Worm (Caenorhabditis elegans) whole organism, L2 larva: ENCODE results near the gene hst-3.2.

Experiments
- C34F6.9 ChIP-seq: fragments of 150-350 bp; optimal IDR thresholded peaks from 2 replicates; lab custom pipeline; 2014; ENCODE audit warnings: missing biosample characterization, missing genetic modification characterization
- F13H6.1 ChIP-seq: sonication (generic microtip); optimal IDR thresholded peaks from 2 replicates; lab custom pipeline; 2016; ENCODE audit warnings: missing genetic modification characterization, missing compliant biosample characterization
- R02D3.7 ChIP-seq: fragments of 150-350 bp; optimal IDR thresholded peaks from 2 replicates; lab custom pipeline; 2014; ENCODE audit warnings: missing biosample characterization, missing genetic modification characterization
- Y55F3AM.14 ChIP-seq: fragments of 200-800 bp; sonication (Bioruptor generic); optimal IDR thresholded peaks from 2 replicates; lab custom pipeline; 2018; ENCODE audit warnings: mild to moderate bottlenecking, missing genetic modification characterization, missing compliant biosample characterization
- ZK546.5 ChIP-seq: sonication (generic microtip); optimal IDR thresholded peaks from 2 replicates; lab custom pipeline; 2017; ENCODE audit warnings: missing biosample characterization, missing genetic modification characterization
- aly-2 ChIP-seq: fragments of 150-350 bp; optimal IDR thresholded peaks from 2 replicates; lab custom pipeline; 2014; ENCODE audit warnings: missing biosample characterization, missing genetic modification characterization
- ama-1 ChIP-seq: fragments of 150-350 bp; optimal IDR thresholded peaks from 2 replicates; lab custom pipeline; 2018; ENCODE audit warnings: inconsistent platforms
- crh-2 ChIP-seq: sonication (generic microtip); optimal IDR thresholded peaks from 2 replicates; lab custom pipeline; 2017; ENCODE audit warnings: missing biosample characterization, missing genetic modification characterization
- dmd-4 ChIP-seq: sonication (generic microtip); optimal IDR thresholded peaks from 2 replicates; lab custom pipeline; 2017; ENCODE audit warnings: missing biosample characterization, missing genetic modification characterization
- egl-27 ChIP-seq: sonication (generic microtip); optimal IDR thresholded peaks from 3 replicates; lab custom pipeline; 2017; ENCODE audit warnings: missing biosample characterization, missing genetic modification reagents, missing genetic modification characterization
- elt-3 ChIP-seq: sonication (generic microtip); optimal IDR thresholded peaks from 2 replicates; lab custom pipeline; 2017; ENCODE audit warnings: missing biosample characterization, missing genetic modification characterization
- fos-1 ChIP-seq: fragments of 150-350 bp; optimal IDR thresholded peaks from 2 replicates; lab custom pipeline; 2014; ENCODE audit warnings: missing biosample characterization, missing genetic modification characterization
- lin-11 ChIP-seq: fragments of 150-350 bp; sonication (generic microtip); optimal IDR thresholded peaks from 2 replicates; lab custom pipeline; 2014; ENCODE audit warnings: missing biosample characterization, missing genetic modification characterization, inconsistent platforms, mixed read lengths
- lin-13 ChIP-seq: fragments of 150-350 bp; optimal IDR thresholded peaks from 2 replicates; lab custom pipeline; 2014; ENCODE audit warnings: missing biosample characterization, missing genetic modification reagents, missing genetic modification characterization
- lin-39 ChIP-seq: fragments of 150-350 bp; optimal IDR thresholded peaks from 2 replicates; lab custom pipeline; 2014; ENCODE audit warnings: missing biosample characterization, missing genetic modification reagents, missing genetic modification characterization
- lsy-2 ChIP-seq, 2 experiments: fragments of 150-350 bp in 1 of 2; sonication (generic microtip) in 1 of 2; optimal IDR thresholded peaks; 2 replicates each; lab custom pipeline; 2014 to 2017; ENCODE audit warnings: missing biosample characterization in 2 of 2, missing genetic modification characterization in 2 of 2
- mbf-1 ChIP-seq: sonication (generic microtip); optimal IDR thresholded peaks from 2 replicates; lab custom pipeline; 2017; ENCODE audit warnings: missing biosample characterization, missing genetic modification characterization
- mdl-1 ChIP-seq, 2 experiments: fragments of 150-350 bp in 1 of 2; sonication (generic microtip) in 1 of 2; optimal IDR thresholded peaks; 2 replicates each; lab custom pipeline; 2017; ENCODE audit warnings: missing biosample characterization in 2 of 2, missing genetic modification characterization in 2 of 2
- nhr-10 ChIP-seq: sonication (generic microtip); optimal IDR thresholded peaks from 2 replicates; lab custom pipeline; 2017; ENCODE audit warnings: missing biosample characterization, missing genetic modification characterization
- nhr-11 ChIP-seq: fragments of 150-350 bp; optimal IDR thresholded peaks from 2 replicates; lab custom pipeline; 2014; ENCODE audit warnings: missing biosample characterization, missing genetic modification characterization
- nhr-129 ChIP-seq: fragments of 150-350 bp; optimal IDR thresholded peaks from 2 replicates; lab custom pipeline; 2014; ENCODE audit warnings: missing biosample characterization, missing genetic modification characterization
- nhr-23 ChIP-seq: fragments of 150-350 bp; optimal IDR thresholded peaks from 2 replicates; lab custom pipeline; 2014; ENCODE audit warnings: missing biosample characterization, missing genetic modification reagents, missing genetic modification characterization
- nhr-237 ChIP-seq: fragments of 150-350 bp; optimal IDR thresholded peaks from 2 replicates; lab custom pipeline; 2014; ENCODE audit warnings: missing biosample characterization, missing genetic modification characterization
- nhr-25 ChIP-seq: fragments of 150-350 bp; sonication (generic microtip); optimal IDR thresholded peaks from 3 replicates; lab custom pipeline; 2014; ENCODE audit warnings: missing biosample characterization, missing genetic modification characterization
- nhr-6 ChIP-seq: fragments of 150-350 bp; optimal IDR thresholded peaks from 2 replicates; lab custom pipeline; 2014; ENCODE audit warnings: missing biosample characterization, missing genetic modification characterization
- nhr-77 ChIP-seq: fragments of 150-350 bp; optimal IDR thresholded peaks from 2 replicates; lab custom pipeline; 2014; ENCODE audit warnings: missing biosample characterization, missing genetic modification characterization
- sem-4 ChIP-seq: fragments of 150-350 bp; optimal IDR thresholded peaks from 2 replicates; lab custom pipeline; 2014; ENCODE audit warnings: missing biosample characterization, missing genetic modification reagents, missing genetic modification characterization
- skn-1 ChIP-seq: sonication (generic microtip); optimal IDR thresholded peaks from 2 replicates; lab custom pipeline; 2017; ENCODE audit warnings: missing biosample characterization, missing genetic modification characterization
- sma-3 ChIP-seq: sonication (generic microtip); optimal IDR thresholded peaks from 2 replicates; lab custom pipeline; 2016; ENCODE audit warnings: missing genetic modification reagents, missing genetic modification characterization, missing compliant biosample characterization
- unc-39 ChIP-seq: fragments of 150-350 bp; optimal IDR thresholded peaks from 2 replicates; lab custom pipeline; 2014; ENCODE audit warnings: missing biosample characterization, missing genetic modification characterization
- unc-62 ChIP-seq: fragments of 150-350 bp; optimal IDR thresholded peaks from 2 replicates; lab custom pipeline; 2014; ENCODE audit warnings: missing biosample characterization, missing genetic modification reagents, missing genetic modification characterization
- zag-1 ChIP-seq: fragments of 150-350 bp; optimal IDR thresholded peaks from 2 replicates; lab custom pipeline; 2014; ENCODE audit warnings: missing biosample characterization, missing genetic modification characterization
- ztf-11 ChIP-seq: sonication (generic microtip); optimal IDR thresholded peaks from 2 replicates; lab custom pipeline; 2017; ENCODE audit warnings: missing biosample characterization, missing genetic modification characterization
- ztf-4 ChIP-seq: fragments of 150-350 bp; optimal IDR thresholded peaks from 2 replicates; lab custom pipeline; 2014; ENCODE audit warnings: missing biosample characterization, missing genetic modification characterization

hst-3.2 gene

DNA sequence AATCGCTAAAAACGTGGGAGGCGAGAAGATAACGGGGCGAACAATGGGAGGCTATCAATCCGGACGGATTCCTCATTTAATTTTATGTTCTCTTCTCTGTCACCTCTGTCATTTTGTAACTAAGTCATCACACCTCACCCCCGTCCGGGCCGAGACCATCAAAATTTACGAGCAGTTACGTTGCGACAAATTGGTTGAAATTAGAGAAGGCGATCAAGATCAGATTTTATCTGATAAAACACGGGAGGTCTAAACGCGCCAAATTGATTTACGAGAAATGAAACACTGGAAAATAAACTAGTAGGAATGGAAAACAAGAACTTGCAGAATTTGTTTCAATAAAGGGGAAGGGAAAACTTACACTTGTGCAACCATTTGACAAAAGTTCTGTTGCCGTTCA is 4.3 kb upstream of the hst-3.2 start:
- no peak for TF ChIP-seq crh-2
- TF ChIP-seq nhr-77 (tag; lab: Kevin White, UChicago): no peak
- TF ChIP-seq sma-3 (GFP tag; lab: Kevin White, UChicago): no peak
- TF ChIP-seq ZK546.5 (tag; lab: Kevin White, UChicago): no peak
- TF ChIP-seq lin-13 (GFP tag; lab: Kevin White, UChicago): no peak
- TF ChIP-seq ama-1 (lab: Kevin White, UChicago): no peak
- TF ChIP-seq nhr-11 (tag; lab: Kevin White, UChicago): no peak
- no peak for TF ChIP-seq Y55F3AM.14 (GFP tag; lab: Kevin White, UChicago)
- TF ChIP-seq fos-1 (tag; lab: Kevin White, UChicago): no peak
- no peak for TF ChIP-seq lsy-2 (tag; optimal IDR thresholded peaks at IDR 0.05; lab: Kevin White, UChicago)
- TF ChIP-seq nhr-6: no peak
- TF ChIP-seq egl-27: no peak
- TF ChIP-seq lin-39 (tag; lab: Kevin White, UChicago): no peak
- TF ChIP-seq zag-1 (tag; lab: Kevin White, UChicago): no peak
- no peak for TF ChIP-seq nhr-25

DNA sequence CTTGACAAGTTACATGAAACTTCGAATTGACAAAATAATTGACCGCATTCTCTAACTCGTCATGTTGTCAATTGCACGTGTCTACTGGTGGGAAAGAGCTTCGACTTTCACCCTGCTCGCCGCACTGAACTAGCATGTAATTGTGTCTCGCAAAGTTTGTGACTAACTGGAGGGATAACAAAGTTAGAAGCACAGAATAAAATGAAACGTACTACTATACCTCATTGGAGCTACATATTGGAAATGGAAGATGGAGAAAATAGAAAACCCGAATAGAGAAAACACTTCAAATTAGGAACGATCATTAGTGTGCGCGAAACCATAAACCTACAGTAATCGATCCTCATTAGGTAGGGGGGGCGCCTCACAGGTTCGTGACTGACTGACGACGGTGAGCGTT is 3.8 kb upstream of the hst-3.2 start:
- TF ChIP-seq skn-1: no peak
- TF ChIP-seq lin-11 (tag; lab: Kevin White, UChicago): no peak
- TF ChIP-seq sem-4: no peak
- no peak for TF ChIP-seq ztf-4 (tag; lab: Kevin White, UChicago)
- no peak for TF ChIP-seq nhr-23 (tag; lab: Kevin White, UChicago)
- no peak for TF ChIP-seq ztf-11 (tag; lab: Kevin White, UChicago)
- TF ChIP-seq aly-2 (tag; lab: Kevin White, UChicago): no peak
- TF ChIP-seq fos-1 (tag; lab: Kevin White, UChicago): no peak
- no peak for TF ChIP-seq mbf-1 (tag; lab: Kevin White, UChicago)
- no peak for TF ChIP-seq nhr-11 (tag; lab: Kevin White, UChicago)
- no peak for TF ChIP-seq mdl-1 (tag; optimal IDR thresholded peaks at IDR 0.05; lab: Kevin White, UChicago)
- TF ChIP-seq zag-1 (tag; lab: Kevin White, UChicago): no peak
- no peak for TF ChIP-seq unc-39 (tag; lab: Kevin White, UChicago)
- TF ChIP-seq nhr-6: no peak
- no peak for TF ChIP-seq R02D3.7 (tag; lab: Kevin White, UChicago)
- TF ChIP-seq crh-2: no peak

DNA sequence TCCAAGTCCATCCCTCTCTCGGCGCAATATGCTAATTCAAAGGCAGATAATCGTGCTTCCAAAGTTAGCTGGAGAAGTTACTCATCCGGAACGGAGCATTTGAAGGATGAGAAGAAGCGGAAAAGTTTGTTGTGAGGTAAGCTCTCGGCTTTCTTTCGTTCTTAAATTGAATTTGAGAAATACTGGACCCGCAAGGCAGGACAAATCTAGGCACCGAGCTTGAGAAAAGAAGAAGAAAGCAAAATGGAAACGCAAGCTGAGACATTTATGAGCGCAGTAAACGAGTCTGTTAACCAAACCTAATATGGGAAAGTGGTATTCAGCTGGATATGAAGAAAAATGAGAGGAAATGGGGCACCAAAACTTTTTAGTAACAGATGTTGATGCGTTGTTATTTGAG is 2.2 kb upstream of the hst-3.2 start:
- TF ChIP-seq mbf-1 (tag; lab: Kevin White, UChicago) (no peak), ztf-11 (tag; lab: Kevin White, UChicago) (no peak), unc-39 (tag; lab: Kevin White, UChicago) (no peak), nhr-77 (tag; lab: Kevin White, UChicago) (no peak), mdl-1 (tag; optimal IDR thresholded peaks at IDR 0.05; lab: Kevin White, UChicago) (no peak), fos-1 (tag; lab: Kevin White, UChicago) (no peak), nhr-129 (tag; lab: Kevin White, UChicago) (no peak)

DNA sequence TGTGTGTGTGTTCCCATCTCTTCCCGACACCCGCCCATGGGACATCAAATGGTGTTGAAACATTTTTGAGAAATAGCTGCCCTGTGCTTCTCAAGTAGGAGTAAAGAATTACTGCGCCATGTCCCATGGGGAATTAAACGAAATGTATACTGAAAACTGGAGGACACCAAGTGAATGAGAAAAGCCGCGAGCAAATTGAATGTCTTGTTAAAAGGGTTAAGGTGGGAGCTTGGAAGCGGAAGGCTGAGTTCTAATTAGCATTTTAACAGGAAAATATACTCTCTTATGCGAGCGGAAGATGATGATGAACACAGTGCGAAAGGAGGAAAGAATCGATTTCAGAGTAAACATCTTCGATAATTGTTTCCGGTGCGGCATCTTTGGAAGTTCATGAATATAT is 650 bp upstream of the hst-3.2 start:
- no peak for TF ChIP-seq F13H6.1 (tag; lab: Kevin White, UChicago)
- no peak for TF ChIP-seq lin-13 (GFP tag; lab: Kevin White, UChicago)

DNA sequence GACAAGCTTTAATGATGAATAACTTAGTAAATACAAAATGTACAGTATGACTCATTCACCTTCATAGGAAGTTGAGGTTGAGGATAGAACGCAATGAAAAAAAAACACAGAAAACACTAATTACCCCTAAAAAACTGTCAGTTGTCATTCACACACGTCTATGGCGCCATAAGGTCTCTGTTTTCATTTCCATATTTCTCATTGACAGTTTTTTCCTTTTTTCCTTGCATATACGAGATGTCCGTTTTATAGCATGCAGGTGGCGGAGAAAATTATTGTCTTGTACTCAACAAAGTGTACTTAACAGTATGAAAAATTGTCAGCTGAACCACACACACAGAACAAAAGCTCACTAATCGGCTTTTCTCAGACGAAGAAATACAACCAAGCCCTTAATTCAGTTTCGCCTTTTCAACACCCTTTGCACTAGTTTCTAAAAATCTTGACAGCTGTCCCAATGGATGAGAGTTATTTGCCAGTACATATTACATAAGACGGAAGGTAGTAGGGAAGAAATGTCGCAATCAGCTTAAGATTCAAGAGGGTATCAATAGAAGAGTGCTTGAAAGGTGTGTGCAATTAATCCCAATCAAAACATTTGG is 1.1 kb downstream of the hst-3.2 start:
- no peak for TF ChIP-seq lin-39 (tag; lab: Kevin White, UChicago)
- TF ChIP-seq unc-62: no peak
- no peak for TF ChIP-seq nhr-237 (tag; lab: Kevin White, UChicago)
- no peak for TF ChIP-seq unc-39 (tag; lab: Kevin White, UChicago)
- no peak for TF ChIP-seq elt-3 (tag; lab: Kevin White, UChicago)
- no peak for TF ChIP-seq nhr-129 (tag; lab: Kevin White, UChicago)
- TF ChIP-seq lsy-2 (tag; optimal IDR thresholded peaks at IDR 0.05; lab: Kevin White, UChicago): no peak
- no peak for TF ChIP-seq egl-27
- TF ChIP-seq dmd-4 (tag; lab: Kevin White, UChicago): no peak
- no peak for TF ChIP-seq F13H6.1 (tag; lab: Kevin White, UChicago)
- no peak for TF ChIP-seq nhr-25
- TF ChIP-seq crh-2: no peak
- TF ChIP-seq nhr-77 (tag; lab: Kevin White, UChicago): no peak
- TF ChIP-seq skn-1: no peak
- no peak for TF ChIP-seq nhr-6
- no peak for TF ChIP-seq mbf-1 (tag; lab: Kevin White, UChicago)
- no peak for TF ChIP-seq ama-1 (lab: Kevin White, UChicago)
- no peak for TF ChIP-seq nhr-10 (tag; lab: Kevin White, UChicago)
- no peak for TF ChIP-seq C34F6.9 (tag; lab: Kevin White, UChicago)
